Worm (Caenorhabditis elegans): Measurements from ENCODE around the gene ehn-3.

ce11 chrIV:5415696-5416095, 3.3 kb downstream of the ehn-3 start, which contains the start of gene spp-7:
- TF ChIP-seq nfya-1 (tag; optimal IDR thresholded peaks at IDR 0.05) (no peak), ama-1 (optimal IDR thresholded peaks at IDR 0.05) (no peak)
